Worm (Caenorhabditis elegans) whole organism, L3 larva: ENCODE measurements around the gene nhr-93.

Experiments used
- ama-1 ChIP-seq: fragments of 150-350 bp; optimal IDR thresholded peaks from 2 replicates; lab custom pipeline; 2018
- elt-1 ChIP-seq: fragments of 150-350 bp; optimal IDR thresholded peaks from 2 replicates; lab custom pipeline; 2014; ENCODE audit warnings: missing biosample characterization, missing genetic modification characterization
- elt-2 ChIP-seq: sonication (generic microtip); optimal IDR thresholded peaks from 2 replicates; lab custom pipeline; 2016; ENCODE audit warnings: missing genetic modification reagents, mild to moderate bottlenecking, missing genetic modification characterization, missing compliant biosample characterization
- nhr-11 ChIP-seq: fragments of 150-350 bp; optimal IDR thresholded peaks from 2 replicates; lab custom pipeline; 2014; ENCODE audit warnings: missing biosample characterization, missing genetic modification characterization
- nhr-237 ChIP-seq: fragments of 150-350 bp; optimal IDR thresholded peaks from 2 replicates; lab custom pipeline; 2014; ENCODE audit warnings: missing biosample characterization, missing genetic modification characterization
- nhr-25 ChIP-seq: sonication (generic microtip); optimal IDR thresholded peaks from 2 replicates; lab custom pipeline; 2017; ENCODE audit warnings: missing biosample characterization, missing genetic modification characterization
- pqm-1 ChIP-seq: fragments of 150-350 bp; optimal IDR thresholded peaks from 2 replicates; lab custom pipeline; 2017; ENCODE audit warnings: missing biosample characterization, missing genetic modification characterization, inconsistent platforms
- ztf-11 ChIP-seq: fragments of 150-350 bp; optimal IDR thresholded peaks from 2 replicates; lab custom pipeline; 2014; ENCODE audit warnings: missing biosample characterization, missing genetic modification characterization
- ztf-4 ChIP-seq: fragments of 150-350 bp; optimal IDR thresholded peaks from 2 replicates; lab custom pipeline; 2014; ENCODE audit warnings: missing biosample characterization, missing genetic modification characterization

ce11 chrV:3578813-3579212, 40.6 kb upstream of the nhr-93 start, which contains the start of gene pygl-1:
- TF ChIP-seq nhr-25 (tag; lab: Kevin White, UChicago), result no peak
- no peak for TF ChIP-seq nhr-237
- no peak for TF ChIP-seq elt-1 (tag; lab: Kevin White, UChicago)
- no peak for TF ChIP-seq ztf-11 (tag; lab: Kevin White, UChicago)
- no peak for TF ChIP-seq elt-2 (tag; lab: Kevin White, UChicago)
- TF ChIP-seq ama-1 (lab: Kevin White, UChicago), result no peak
- TF ChIP-seq pqm-1 (tag; lab: Kevin White, UChicago), result no peak
- TF ChIP-seq nhr-11, result no peak
- no peak for TF ChIP-seq ztf-4 (tag; lab: Kevin White, UChicago)
